Fruit fly (Drosophila melanogaster) ovary, adult (tissue): Measurements from ENCODE around the gene polo.

ENCODE experiments used
- CG17801 ChIP-seq: fragments of 200-800 bp; optimal IDR thresholded peaks from 2 replicates; lab custom pipeline; 2019; ENCODE audit warnings: missing biosample characterization, mild to moderate bottlenecking, missing genetic modification characterization, moderate library complexity; ENCODE audit not compliant: partially characterized antibody

The polo gene

DNA sequence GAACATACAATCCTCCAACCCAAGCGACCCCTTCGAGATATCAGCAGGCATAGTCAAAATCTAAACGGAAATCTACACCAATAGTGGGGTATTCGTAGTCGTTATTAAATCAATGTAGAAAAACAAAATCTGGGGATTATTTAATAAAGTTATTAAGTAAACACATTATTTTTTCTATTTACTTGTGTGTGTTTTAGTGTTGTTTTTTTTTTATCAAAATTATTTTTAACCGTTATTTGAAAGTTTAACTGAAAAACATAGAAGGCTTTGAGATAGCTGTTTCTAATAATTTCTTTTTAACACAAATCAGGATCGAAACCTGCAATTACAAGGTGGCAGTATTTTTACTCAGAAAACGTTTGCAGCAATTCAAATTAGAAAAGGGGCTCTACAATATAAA, at the start of gene polo:
Gene polo (plus strand): TSS at position 301 of the 400 bp plus-strand sequence.
- no peak for TF ChIP-seq CG17801 (GFP tag; lab: Kevin White, UChicago)

DNA sequence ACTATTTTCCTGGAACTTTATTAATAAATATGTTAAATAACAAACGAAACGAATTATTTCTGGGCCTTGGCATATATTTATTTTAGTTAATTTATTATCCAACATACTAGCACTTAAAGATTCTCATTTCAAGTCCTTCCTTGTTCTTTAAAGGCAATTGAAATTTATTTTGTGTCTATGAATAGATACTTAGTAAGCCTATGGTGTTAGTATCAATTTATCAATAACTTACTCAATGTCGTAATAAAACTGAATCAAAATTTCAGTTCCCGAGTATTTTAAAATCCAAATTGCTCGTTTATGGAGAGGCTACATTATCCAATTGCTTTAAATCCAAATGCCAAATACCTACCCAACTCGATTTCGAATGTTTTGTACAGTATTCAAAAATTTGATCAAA, 43.9 kb upstream of the polo start, which contains the start of gene CG32228:
Gene CG32228 (plus strand): TSS at position 301 of the 400 bp plus-strand sequence.
- no peak for TF ChIP-seq CG17801 (GFP tag; lab: Kevin White, UChicago)

DNA sequence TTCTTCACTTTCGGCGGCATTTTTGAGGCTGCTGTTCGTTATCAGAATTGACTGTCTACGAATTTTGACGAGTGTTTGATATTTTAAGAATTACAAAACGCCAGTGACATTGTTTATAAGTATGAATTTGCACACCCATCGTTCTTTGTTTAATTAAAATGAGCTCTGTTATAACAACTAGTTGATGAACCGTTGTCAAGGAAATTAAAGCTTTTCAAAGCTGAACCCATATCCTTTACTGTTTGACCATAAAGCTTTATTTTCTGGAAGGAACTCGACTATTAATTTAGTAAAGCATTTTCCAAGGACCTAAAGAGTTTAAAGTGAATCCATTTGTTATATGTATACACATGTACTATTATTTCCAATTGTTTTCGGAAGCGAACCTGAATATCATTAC, 34.2 kb upstream of the polo start, which contains the start of gene CG17122:
Gene CG17122 (minus strand): TSS at position 101 of the 400 bp plus-strand sequence.
- TF ChIP-seq CG17801 (GFP tag; lab: Kevin White, UChicago): no peak

DNA sequence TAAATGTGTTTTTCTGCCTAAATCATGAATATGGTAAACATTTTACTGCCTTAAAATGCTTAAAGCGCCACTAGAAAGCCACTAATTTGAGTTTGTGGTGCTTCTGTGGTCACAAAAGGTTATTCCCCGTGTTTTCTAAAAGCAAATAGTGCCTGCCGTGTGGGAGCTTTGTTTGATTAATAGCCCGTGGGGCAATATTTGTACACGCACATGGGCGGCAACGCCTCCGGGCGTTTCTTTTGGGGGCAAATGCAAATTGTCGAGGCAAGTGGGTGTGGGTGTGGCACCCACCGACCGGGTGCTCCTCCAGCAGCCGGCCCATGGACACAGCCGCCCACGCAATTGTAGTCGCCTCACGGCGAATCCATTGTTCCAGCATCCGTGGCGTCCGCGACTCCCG, 33.6 kb upstream of the polo start:
- no peak for TF ChIP-seq CG17801 (GFP tag; lab: Kevin White, UChicago)

DNA sequence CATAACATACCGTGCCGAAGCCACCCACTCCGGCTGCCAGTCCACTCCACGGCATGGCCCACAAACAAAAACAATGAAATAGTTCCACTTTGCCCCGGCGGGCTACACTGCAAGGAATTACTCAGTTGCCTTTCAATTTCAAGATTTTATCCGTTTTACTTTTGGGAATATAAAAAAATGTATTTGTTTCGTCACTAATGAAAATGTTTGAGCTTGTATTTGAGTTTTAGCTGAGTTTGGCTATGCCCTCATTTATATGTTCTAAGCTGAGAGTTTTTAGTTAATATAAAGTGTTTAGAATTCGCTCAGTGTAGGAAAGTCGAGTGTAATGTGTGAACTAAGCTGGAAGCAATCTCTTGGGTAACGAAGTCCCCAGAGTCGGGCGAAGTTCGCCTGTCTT, 32.8 kb upstream of the polo start:
- no peak for TF ChIP-seq CG17801 (GFP tag; lab: Kevin White, UChicago)

DNA sequence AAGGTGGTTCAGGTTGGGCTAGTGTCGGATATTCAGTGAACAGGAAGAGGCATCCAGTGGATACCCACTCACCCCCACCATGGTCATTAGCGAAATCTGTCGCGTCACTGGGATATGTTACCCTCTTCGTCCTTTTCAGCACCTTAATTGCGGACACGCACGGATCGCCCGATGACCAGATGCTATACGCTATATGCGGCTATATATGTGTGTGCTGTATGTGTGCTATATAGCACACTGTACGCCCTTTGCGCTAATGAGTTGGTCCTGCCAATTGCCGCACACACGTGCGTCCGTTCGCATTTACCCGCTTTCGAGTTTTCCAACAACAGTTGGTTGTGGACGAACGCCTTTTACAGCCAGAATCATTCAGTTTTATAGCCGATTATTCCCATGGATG, 28.2 kb upstream of the polo start:
- no peak for TF ChIP-seq CG17801 (GFP tag; lab: Kevin White, UChicago)

DNA sequence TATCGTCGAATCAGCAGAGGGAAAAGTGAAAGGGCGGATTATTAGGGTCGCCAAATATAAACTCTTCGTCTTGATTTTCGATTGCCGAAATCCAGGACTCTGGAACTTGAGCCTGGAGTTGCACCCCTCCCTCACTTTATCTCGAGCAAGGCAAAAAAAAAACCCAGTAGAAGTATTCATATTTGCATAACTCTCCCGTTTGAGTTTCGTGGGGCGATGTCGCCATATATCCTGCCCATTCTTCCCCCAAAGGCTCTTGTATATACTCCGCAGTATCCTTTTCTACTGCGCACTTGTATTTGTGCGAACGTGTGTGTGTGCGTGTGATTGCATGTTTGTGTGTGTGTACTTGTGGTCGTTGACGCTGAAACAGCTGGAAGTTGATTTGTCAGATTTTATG, 22.4 kb upstream of the polo start:
- no peak for TF ChIP-seq CG17801 (GFP tag; lab: Kevin White, UChicago)

DNA sequence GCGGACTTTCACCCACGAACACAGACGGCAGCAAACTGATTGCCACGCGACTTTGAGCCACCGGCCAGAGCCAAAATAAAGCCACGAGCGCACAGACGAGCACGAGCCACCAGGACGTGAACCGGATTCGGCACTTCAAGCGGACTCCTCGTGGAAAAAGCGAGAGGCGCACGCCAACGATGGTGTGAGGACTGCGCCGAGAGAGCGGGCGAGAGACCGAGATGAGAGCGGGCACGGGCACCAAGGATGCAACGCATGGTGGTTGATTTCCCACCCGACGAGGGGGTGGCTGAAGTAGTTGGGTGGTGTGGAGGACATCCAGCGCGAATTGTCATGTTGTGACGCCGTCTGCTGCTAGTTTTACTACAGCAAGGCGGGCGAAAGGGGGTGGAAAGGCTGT, 14.4 kb upstream of the polo start, which contains the start of gene gogo:
Gene gogo (minus strand): TSS at position 39 of the 400 bp plus-strand sequence.
- TF ChIP-seq CG17801 (GFP tag; lab: Kevin White, UChicago): no peak

DNA sequence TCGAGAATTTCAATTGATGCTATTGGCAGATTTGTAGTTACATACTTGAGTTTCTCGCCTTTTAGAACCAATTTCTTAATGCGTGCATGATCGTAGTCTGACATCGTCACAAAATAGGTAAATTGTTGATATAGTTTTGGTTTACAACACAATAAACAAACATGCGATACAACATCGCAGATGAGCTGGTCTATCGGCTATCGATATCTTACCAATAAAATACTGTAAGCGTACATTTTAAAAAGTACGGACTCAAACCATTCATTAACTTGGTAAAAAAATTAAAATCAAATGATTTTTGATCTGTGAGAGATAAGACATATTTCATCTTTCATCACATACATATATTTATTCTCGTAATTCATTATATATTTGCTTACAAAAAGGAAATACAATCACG, 12.7 kb upstream of the polo start, which contains the start of gene FRG1:
Gene FRG1 (minus strand): TSS at position 175 of the 400 bp plus-strand sequence.
- no peak for TF ChIP-seq CG17801 (GFP tag; lab: Kevin White, UChicago)

DNA sequence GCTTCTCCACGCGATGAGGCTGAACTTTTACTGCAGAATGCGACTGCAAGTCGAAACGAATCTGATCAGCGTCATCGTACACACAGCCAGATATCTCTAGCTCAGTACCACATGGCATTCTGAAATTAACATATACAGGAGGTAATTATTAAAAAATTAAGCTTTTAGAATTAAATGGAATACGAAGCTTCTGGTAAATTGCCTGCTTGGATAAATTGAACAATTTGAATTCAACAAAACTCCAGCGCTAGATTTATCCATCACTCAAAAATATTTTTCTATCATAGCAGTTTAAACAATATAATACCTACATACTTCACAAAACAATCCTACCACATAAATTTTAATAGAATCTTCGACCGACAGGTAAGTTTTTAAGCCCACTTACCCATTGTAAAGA, 10.3 kb upstream of the polo start, which contains the start of gene SCCRO4:
Gene SCCRO4 (plus strand): TSS at position 301 of the 400 bp plus-strand sequence.
- TF ChIP-seq CG17801 (GFP tag; lab: Kevin White, UChicago): no peak

DNA sequence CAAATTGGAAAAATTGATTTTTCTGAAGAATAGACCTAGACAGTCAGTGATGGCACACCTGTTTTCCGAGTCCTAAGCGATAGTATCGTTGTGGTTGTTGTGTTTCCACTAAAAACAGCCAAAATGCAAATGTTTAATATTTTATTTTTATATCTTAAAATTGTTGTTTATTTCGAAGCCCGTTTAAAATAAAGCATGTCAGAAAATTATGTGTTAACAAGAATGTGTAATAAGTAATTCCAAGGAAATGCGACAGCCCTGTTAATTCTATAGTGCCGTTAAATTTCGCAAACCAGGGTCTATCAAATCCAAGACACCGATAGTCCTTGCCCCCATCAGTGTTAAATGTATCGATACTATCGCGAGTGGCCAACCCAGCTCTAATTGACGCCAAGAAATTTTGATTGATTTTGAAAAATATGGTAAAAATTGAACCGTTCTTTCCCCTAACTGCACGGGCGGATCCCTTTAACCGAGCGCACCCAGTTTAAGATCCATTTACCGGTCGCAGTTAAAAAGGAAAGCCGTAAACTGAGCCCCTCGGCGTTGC, 7.3 kb upstream of the polo start, which contains the start of gene Pex23:
Gene Pex23 (minus strand): TSS at position 61 of the 550 bp plus-strand sequence.
- TF ChIP-seq CG17801 (GFP tag; lab: Kevin White, UChicago): peak; percentile 80

DNA sequence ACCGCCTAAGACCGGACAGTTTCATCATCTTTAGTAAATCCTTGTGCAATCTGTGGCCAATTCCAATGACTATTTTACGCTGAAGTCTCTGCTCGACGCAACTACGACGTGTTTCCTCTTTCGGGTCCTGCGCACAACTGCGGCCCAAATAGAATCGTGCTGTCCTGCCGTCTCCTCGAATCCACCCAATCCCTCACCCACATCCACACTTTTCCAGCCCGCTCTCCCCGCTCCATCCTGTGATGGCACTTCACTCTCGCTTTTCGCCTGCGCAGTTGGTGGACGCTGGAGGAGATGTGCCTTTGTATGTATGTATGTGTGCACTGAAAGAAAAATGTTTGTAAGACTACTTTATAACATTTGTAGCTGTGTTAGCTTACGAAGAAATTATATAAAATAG, 3.3 kb upstream of the polo start, which contains the start of gene CG32225:
Gene CG32225 (minus strand): TSS at position 142 of the 400 bp plus-strand sequence.
- no peak for TF ChIP-seq CG17801 (GFP tag; lab: Kevin White, UChicago)

DNA sequence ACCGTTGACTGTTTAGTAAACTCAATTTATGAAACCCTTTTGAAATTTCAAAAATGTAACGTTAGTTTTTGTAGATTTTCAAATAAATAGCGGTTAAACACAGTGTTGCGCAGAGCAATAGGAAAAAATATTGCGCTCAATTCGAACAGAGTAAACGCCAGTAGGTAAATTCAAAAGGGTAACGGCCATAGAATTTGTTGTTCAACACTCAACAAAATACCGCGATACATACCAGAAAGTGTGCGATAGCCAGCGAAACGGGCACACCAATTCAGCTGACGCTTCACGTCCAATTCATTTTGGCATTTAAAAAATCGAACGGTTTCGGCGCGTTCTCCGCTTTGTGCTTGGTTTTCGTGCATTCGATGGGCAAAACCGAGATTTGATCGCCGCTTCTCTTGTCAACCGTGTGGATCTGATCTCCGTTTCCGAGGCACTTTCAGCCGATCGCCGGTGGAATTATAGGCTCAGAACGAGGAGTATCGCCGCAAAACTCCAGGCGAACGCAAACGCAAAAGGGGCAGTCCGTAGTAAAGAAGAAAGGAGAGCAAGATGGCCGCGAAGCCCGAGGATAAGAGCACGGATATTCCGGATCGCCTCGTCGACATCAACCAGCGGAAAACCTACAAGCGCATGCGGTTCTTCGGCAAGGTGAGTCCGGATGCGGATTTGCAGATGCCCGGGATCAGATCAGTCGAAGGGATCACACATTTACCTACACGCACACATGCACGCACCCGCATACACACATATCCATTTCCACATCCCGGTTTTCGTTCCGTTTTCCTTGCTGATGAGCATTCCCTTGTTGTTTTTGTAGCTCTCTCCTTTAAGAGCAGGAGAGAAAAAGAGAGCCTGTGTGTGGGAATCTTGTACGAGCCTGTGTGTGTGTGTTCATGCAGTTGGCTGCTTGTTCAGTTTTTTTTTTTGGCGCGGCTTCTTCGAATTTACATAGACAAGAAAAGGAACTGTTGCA, 592 bp downstream of the polo start:
- TF ChIP-seq CG17801 (GFP tag; lab: Kevin White, UChicago): peak; percentile 20

DNA sequence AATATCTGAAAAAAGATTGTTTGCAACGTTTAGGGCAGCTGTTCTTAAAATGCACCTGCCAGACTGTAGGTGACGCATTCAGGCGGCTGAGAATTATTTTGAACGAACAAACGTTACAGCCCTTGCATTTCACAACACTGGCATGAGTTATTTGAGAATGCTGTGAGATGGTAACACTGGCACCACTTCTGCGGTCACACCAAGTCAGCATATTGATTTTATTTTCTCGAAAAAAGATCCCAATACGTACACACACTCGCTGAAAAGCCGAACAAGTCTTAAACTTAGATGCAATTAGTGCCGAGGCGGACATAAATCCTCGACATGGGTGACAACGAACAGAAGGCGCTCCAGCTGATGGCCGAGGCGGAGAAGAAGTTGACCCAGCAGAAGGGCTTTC, 4.0 kb downstream of the polo start, which contains the start of gene alphaSnap:
Gene alphaSnap (plus strand): TSS at position 164 of the 400 bp plus-strand sequence.
- peak; percentile 63 for TF ChIP-seq CG17801 (GFP tag; lab: Kevin White, UChicago)
